Fruit fly (Drosophila melanogaster) whole organism, embryonic: ENCODE results near the gene Creld.

Experiments used
- Aef1 ChIP-seq: fragments of 200-800 bp; sonication (Bioruptor generic); IDR thresholded peaks from 3 replicates; pipeline ENCODE4 v1.3.6; 2022; ENCODE audit warnings: missing biosample characterization, missing genetic modification characterization
- Atf3 ChIP-seq: fragments of 200-800 bp; sonication (Bioruptor generic); optimal IDR thresholded peaks from 3 replicates; lab custom pipeline; 2016; ENCODE audit warnings: missing biosample characterization, missing genetic modification characterization
- B-H2 ChIP-seq: fragments of 200-800 bp; sonication (Bioruptor generic); optimal IDR thresholded peaks from 2 replicates; lab custom pipeline; 2018; ENCODE audit warnings: missing biosample characterization, mild to moderate bottlenecking, missing genetic modification characterization
- Blimp-1 ChIP-seq: fragments of 200-800 bp; sonication (Bioruptor generic); optimal IDR thresholded peaks from 3 replicates; lab custom pipeline; 2018; ENCODE audit warnings: missing biosample characterization, missing genetic modification characterization, mild to moderate bottlenecking, moderate library complexity, missing genetic modification reagents
- CG10565 ChIP-seq: fragments of 200-800 bp; sonication (Bioruptor generic); optimal IDR thresholded peaks from 3 replicates; lab custom pipeline; 2016; ENCODE audit warnings: missing biosample characterization, mild to moderate bottlenecking, missing genetic modification characterization
- CG11723 ChIP-seq: fragments of 200-800 bp; sonication (Bioruptor generic); optimal IDR thresholded peaks from 2 replicates; lab custom pipeline; 2017; ENCODE audit warnings: missing biosample characterization, mild to moderate bottlenecking, missing genetic modification characterization
- CG12659 ChIP-seq: fragments of 200-800 bp; sonication (Bioruptor generic); optimal IDR thresholded peaks from 3 replicates; lab custom pipeline; 2017; ENCODE audit warnings: mild to moderate bottlenecking, missing biosample characterization, missing genetic modification reagents, missing genetic modification characterization
- CG15696 ChIP-seq: fragments of 200-800 bp; sonication (Bioruptor generic); optimal IDR thresholded peaks from 2 replicates; lab custom pipeline; 2019; ENCODE audit warnings: missing biosample characterization, mild to moderate bottlenecking, missing genetic modification characterization, moderate library complexity
- CG17359 ChIP-seq: fragments of 200-800 bp; sonication (Bioruptor generic); optimal IDR thresholded peaks from 3 replicates; lab custom pipeline; 2018; ENCODE audit warnings: missing biosample characterization, mild to moderate bottlenecking, missing genetic modification characterization, moderate library complexity
- CG18011 ChIP-seq: fragments of 200-800 bp; sonication (Bioruptor generic); optimal IDR thresholded peaks from 2 replicates; lab custom pipeline; 2017; ENCODE audit warnings: missing biosample characterization, missing genetic modification characterization, mild to moderate bottlenecking, moderate library complexity, missing genotype
- CG2678 ChIP-seq: fragments of 200-800 bp; sonication (Bioruptor generic); optimal IDR thresholded peaks from 3 replicates; lab custom pipeline; 2019; ENCODE audit warnings: missing biosample characterization, mild to moderate bottlenecking, missing genetic modification characterization, moderate library complexity
- CG32767 ChIP-seq: fragments of 200-800 bp; sonication (Bioruptor generic); IDR thresholded peaks from 2 replicates; pipeline ENCODE4 v1.3.6; 2022; ENCODE audit warnings: missing biosample characterization, missing genetic modification characterization
- CG33213 ChIP-seq: fragments of 200-800 bp; sonication (Bioruptor generic); optimal IDR thresholded peaks from 3 replicates; lab custom pipeline; 2016; ENCODE audit warnings: missing biosample characterization, missing genetic modification characterization
- CG3407 ChIP-seq: fragments of 200-800 bp; sonication (Bioruptor generic); optimal IDR thresholded peaks from 2 replicates; lab custom pipeline; 2018; ENCODE audit warnings: missing biosample characterization, mild to moderate bottlenecking, missing genetic modification characterization
- CG3847 ChIP-seq: fragments of 200-800 bp; sonication (Bioruptor generic); IDR thresholded peaks from 2 replicates; pipeline ENCODE4 v1.3.6; 2022; ENCODE audit warnings: missing biosample characterization, missing genetic modification characterization
- CG3995 ChIP-seq: fragments of 200-800 bp; sonication (Bioruptor generic); optimal IDR thresholded peaks from 3 replicates; lab custom pipeline; 2016; ENCODE audit warnings: missing biosample characterization, missing genetic modification characterization
- CG4424 ChIP-seq: fragments of 200-800 bp; sonication (Bioruptor generic); optimal IDR thresholded peaks from 3 replicates; lab custom pipeline; 2016; ENCODE audit warnings: missing biosample characterization, missing genetic modification characterization
- CG4707 ChIP-seq: fragments of 200-800 bp; sonication (Bioruptor generic); optimal IDR thresholded peaks from 2 replicates; lab custom pipeline; 2018; ENCODE audit warnings: missing biosample characterization, mild to moderate bottlenecking, missing genetic modification characterization, moderate library complexity
- CG6272 ChIP-seq: fragments of 200-800 bp; sonication (Bioruptor generic); IDR thresholded peaks from 2 replicates; pipeline ENCODE4 v1.3.6; 2022; ENCODE audit warnings: missing biosample characterization, missing genetic modification characterization
- CG7928 ChIP-seq: fragments of 200-800 bp; sonication (Bioruptor generic); optimal IDR thresholded peaks from 2 replicates; lab custom pipeline; 2017; ENCODE audit warnings: missing biosample characterization, mild to moderate bottlenecking, missing genetic modification characterization
- CG7987 ChIP-seq: fragments of 200-800 bp; sonication (Bioruptor generic); optimal IDR thresholded peaks from 2 replicates; lab custom pipeline; 2018; ENCODE audit warnings: missing biosample characterization, mild to moderate bottlenecking, missing genetic modification characterization, moderate library complexity
- Dip2 ChIP-seq: fragments of 200-800 bp; sonication (Bioruptor generic); IDR thresholded peaks from 2 replicates; pipeline ENCODE4 v1.3.6; 2022; ENCODE audit warnings: missing biosample characterization, missing genetic modification characterization
- Dll ChIP-seq: fragments of 200-800 bp; sonication (Bioruptor generic); IDR thresholded peaks from 4 replicates; pipeline ENCODE4 v1.3.6; 2022; ENCODE audit warnings: missing biosample characterization, missing genetic modification characterization; ENCODE audit not compliant: partially characterized antibody
- Dp ChIP-seq: fragments of 200-800 bp; sonication (Bioruptor generic); optimal IDR thresholded peaks from 2 replicates; lab custom pipeline; 2018; ENCODE audit warnings: missing biosample characterization, mild to moderate bottlenecking, missing genetic modification characterization, moderate library complexity
- Gsc ChIP-seq: fragments of 200-800 bp; sonication (Bioruptor generic); IDR thresholded peaks from 2 replicates; pipeline ENCODE4 v1.3.6; 2022; ENCODE audit warnings: missing biosample characterization, missing genetic modification characterization
- MTF-1 ChIP-seq: fragments of 200-800 bp; sonication (Bioruptor generic); optimal IDR thresholded peaks from 2 replicates; lab custom pipeline; 2018; ENCODE audit warnings: missing biosample characterization, mild to moderate bottlenecking, missing genetic modification characterization, borderline replicate concordance
- Myb ChIP-seq: fragments of 200-800 bp; sonication (Bioruptor generic); optimal IDR thresholded peaks from 2 replicates; lab custom pipeline; 2016; ENCODE audit warnings: missing biosample characterization, missing genetic modification characterization
- NFAT ChIP-seq: fragments of 200-800 bp; sonication (Bioruptor generic); IDR thresholded peaks from 2 replicates; pipeline ENCODE4 v1.3.6; 2022; ENCODE audit warnings: missing biosample characterization, missing genetic modification characterization
- Vsx1 ChIP-seq: fragments of 200-800 bp; sonication (Bioruptor generic); optimal IDR thresholded peaks from 2 replicates; lab custom pipeline; 2017; ENCODE audit warnings: missing biosample characterization, mild to moderate bottlenecking, missing genetic modification characterization, missing genetic modification reagents
- abd-A ChIP-seq: fragments of 200-800 bp; sonication (Bioruptor generic); optimal IDR thresholded peaks from 3 replicates; lab custom pipeline; 2019; ENCODE audit warnings: missing biosample characterization, mild to moderate bottlenecking, missing genetic modification characterization, moderate library complexity
- ash1 ChIP-seq: fragments of 200-800 bp; sonication (Bioruptor generic); optimal IDR thresholded peaks from 2 replicates; lab custom pipeline; 2018; ENCODE audit warnings: missing biosample characterization, mild to moderate bottlenecking, missing genetic modification characterization
- bsh ChIP-seq, 2 experiments: fragments of 200-800 bp; sonication (Bioruptor generic); optimal IDR thresholded peaks; 2 replicates each; lab custom pipeline; 2017 to 2018; ENCODE audit warnings: mild to moderate bottlenecking in 2 of 2, missing biosample characterization in 2 of 2, missing genetic modification characterization in 2 of 2, moderate library complexity in 1 of 2
- cad ChIP-seq: fragments of >200 bp; optimal IDR thresholded peaks from 2 replicates; lab custom pipeline; 2017; ENCODE audit warnings: missing biosample characterization, missing genetic modification characterization
- caup ChIP-seq: fragments of 200-800 bp; sonication (Bioruptor generic); optimal IDR thresholded peaks from 3 replicates; lab custom pipeline; 2017; ENCODE audit warnings: missing biosample characterization, mild to moderate bottlenecking, missing genetic modification characterization, moderate library complexity; ENCODE audit not compliant: severe bottlenecking
- ems ChIP-seq: fragments of 200-800 bp; sonication (Bioruptor generic); optimal IDR thresholded peaks from 3 replicates; lab custom pipeline; 2016; ENCODE audit warnings: missing biosample characterization, missing genetic modification characterization
- en ChIP-seq: fragments of 200-800 bp; sonication (Bioruptor generic); optimal IDR thresholded peaks from 2 replicates; lab custom pipeline; 2016; ENCODE audit warnings: missing biosample characterization, missing genetic modification characterization
- eve ChIP-seq, 2 experiments: fragments of >200 bp; optimal IDR thresholded peaks; 2 replicates each; lab custom pipeline; 2017; ENCODE audit warnings: missing biosample characterization in 2 of 2, missing genetic modification characterization in 2 of 2
- grau ChIP-seq: fragments of 200-800 bp; optimal IDR thresholded peaks from 3 replicates; lab custom pipeline; 2019; ENCODE audit warnings: missing biosample characterization, mild to moderate bottlenecking, missing genetic modification characterization, moderate library complexity
- her ChIP-seq: fragments of 200-800 bp; sonication (Bioruptor generic); optimal IDR thresholded peaks from 2 replicates; lab custom pipeline; 2016; ENCODE audit warnings: missing biosample characterization, missing genetic modification characterization
- inv ChIP-seq: fragments of 200-800 bp; sonication (Bioruptor generic); IDR thresholded peaks from 2 replicates; pipeline ENCODE4 v1.3.6; 2022; ENCODE audit warnings: missing biosample characterization, missing genetic modification characterization; ENCODE audit not compliant: partially characterized antibody
- jumu ChIP-seq: fragments of 200-800 bp; sonication (Bioruptor generic); optimal IDR thresholded peaks from 3 replicates; lab custom pipeline; 2016; ENCODE audit warnings: missing biosample characterization, missing genetic modification characterization
- mam ChIP-seq: fragments of 200-800 bp; sonication (Bioruptor generic); optimal IDR thresholded peaks from 3 replicates; lab custom pipeline; 2016; ENCODE audit warnings: missing biosample characterization, missing genetic modification characterization
- salm ChIP-seq: fragments of 200-800 bp; sonication (Bioruptor generic); optimal IDR thresholded peaks from 2 replicates; lab custom pipeline; 2018; ENCODE audit warnings: missing biosample characterization, mild to moderate bottlenecking, missing genetic modification characterization
- slp2 ChIP-seq: fragments of 200-800 bp; sonication (Bioruptor generic); optimal IDR thresholded peaks from 2 replicates; lab custom pipeline; 2016; ENCODE audit warnings: missing biosample characterization, missing genetic modification characterization
- sob ChIP-seq: fragments of 200-800 bp; sonication (Bioruptor generic); IDR thresholded peaks from 2 replicates; pipeline ENCODE4 v1.3.6; 2022; ENCODE audit warnings: missing biosample characterization, missing genetic modification characterization
- sr ChIP-seq: fragments of 200-800 bp; sonication (Bioruptor generic); IDR thresholded peaks from 3 replicates; pipeline ENCODE4 v1.3.6; 2022; ENCODE audit warnings: missing biosample characterization, missing genetic modification characterization
- ssp ChIP-seq: fragments of 200-800 bp; sonication (Bioruptor generic); IDR thresholded peaks from 2 replicates; pipeline ENCODE4 v1.3.6; 2022; ENCODE audit warnings: missing biosample characterization, missing genetic modification characterization
- trem ChIP-seq: fragments of 200-800 bp; optimal IDR thresholded peaks from 3 replicates; lab custom pipeline; 2019; ENCODE audit warnings: missing biosample characterization, mild to moderate bottlenecking, missing genetic modification characterization, moderate library complexity

Creld gene

dm6 chr2L:128977-129941 is 27.1 kb downstream of the Creld start (continued):
- TF ChIP-seq CG15696 (tag; lab: Kevin White, UChicago) (no peak), jumu (GFP tag; lab: Kevin White, UChicago) (no peak), CG10565 (GFP tag; lab: Kevin White, UChicago) (no peak), cad (GFP tag; lab: Kevin White, UChicago) (no peak), B-H2 (GFP tag; lab: Kevin White, UChicago) (peak; percentile 65), NFAT (peak; percentile 95), CG7928 (GFP tag; lab: Kevin White, UChicago) (no peak), CG11723 (peak; percentile 10), abd-A (tag; lab: Kevin White, UChicago) (peak; percentile 2), Vsx1 (GFP tag; lab: Kevin White, UChicago) (peak; percentile 25), CG3407 (peak; percentile 43), Dll (GFP tag; lab: Robert Waterston, UW) (no peak; the same call in 3 of the 4 replicates), MTF-1 (peak; percentile 71), CG3847 (GFP tag; lab: Robert Waterston, UW) (no peak), Myb (no peak), inv (GFP tag; lab: Robert Waterston, UW) (no peak), Dip2 (GFP tag; lab: Robert Waterston, UW) (no peak), sr (GFP tag; lab: Robert Waterston, UW) (peak; percentile 35; the same call in 1 of the 3 replicates), CG17359 (tag; lab: Kevin White, UChicago) (peak; percentile 49), Dp (GFP tag; lab: Kevin White, UChicago) (no peak), CG4707 (GFP tag; lab: Kevin White, UChicago) (peak; percentile 64), slp2 (GFP tag; lab: Kevin White, UChicago) (no peak), ems (GFP tag; lab: Kevin White, UChicago) (no peak), grau (tag; lab: Kevin White, UChicago) (peak; percentile 35), her (peak; percentile 58), trem (tag; lab: Kevin White, UChicago) (peak; percentile 32), Gsc (GFP tag; lab: Robert Waterston, UW) (no peak), CG4424 (peak; percentile 46), CG6272 (GFP tag; lab: Robert Waterston, UW) (0 out of 2 replicates have a peak, but pooled peaks have one; percentile 12), sob (GFP tag; lab: Robert Waterston, UW) (peak; percentile 54; the same call in 1 of the 2 replicates), Atf3 (no peak), eve (GFP tag; optimal IDR thresholded peaks at IDR 0.05; lab: Kevin White, UChicago) (peak in 1 of 2 experiments; percentile 77), CG33213 (peak; percentile 11), CG7987 (peak; percentile 68), salm (tag; lab: Kevin White, UChicago) (peak; percentile 13), CG12659 (peak; percentile 60), ssp (GFP tag; lab: Robert Waterston, UW) (no peak), Blimp-1 (peak; percentile 20), CG3995 (no peak), CG32767 (peak; percentile 66), CG2678 (tag; lab: Kevin White, UChicago) (peak; percentile 51), bsh (GFP tag; optimal IDR thresholded peaks at IDR 0.05; lab: Kevin White, UChicago) (peak in 1 of 2 experiments; percentile 3), Aef1 (GFP tag; lab: Robert Waterston, UW) (no peak), caup (GFP tag; lab: Kevin White, UChicago) (peak; percentile 65), CG18011 (GFP tag; lab: Kevin White, UChicago) (no peak), en (GFP tag; lab: Kevin White, UChicago) (peak; percentile 13), ash1 (peak; percentile 33), mam (GFP tag; lab: Kevin White, UChicago) (no peak)
